Fruit fly (Drosophila melanogaster) whole organism, adult: ENCODE data around the gene CG11095.
A peak's percentile ranks its signal among the peaks of the same experiment; 100 is the strongest.

Source experiments
- CG12768 ChIP-seq: fragments of 200-800 bp; sonication (Bioruptor generic); optimal IDR thresholded peaks from 2 replicates; lab custom pipeline; 2017; ENCODE audit warnings: missing biosample characterization, missing genetic modification characterization, mild to moderate bottlenecking, moderate library complexity, missing genetic modification reagents
- CG33017 ChIP-seq: fragments of 200-800 bp; sonication (Bioruptor generic); optimal IDR thresholded peaks from 2 replicates; lab custom pipeline; 2018; ENCODE audit warnings: missing biosample characterization, mild to moderate bottlenecking, missing genetic modification characterization, moderate library complexity
- CG7101 ChIP-seq: fragments of 200-800 bp; sonication (Bioruptor generic); optimal IDR thresholded peaks from 2 replicates; lab custom pipeline; 2018; ENCODE audit warnings: missing biosample characterization, mild to moderate bottlenecking, missing genetic modification characterization, moderate library complexity
- bab1 ChIP-seq: fragments of 200-800 bp; sonication (Bioruptor generic); optimal IDR thresholded peaks from 3 replicates; lab custom pipeline; 2019; ENCODE audit warnings: missing biosample characterization, mild to moderate bottlenecking, missing genetic modification characterization, moderate library complexity
- cic ChIP-seq: fragments of 200-800 bp; sonication (Bioruptor generic); optimal IDR thresholded peaks from 2 replicates; lab custom pipeline; 2017; ENCODE audit warnings: missing biosample characterization, mild to moderate bottlenecking, missing genetic modification characterization, moderate library complexity
- cnc ChIP-seq, 2 experiments: fragments of >200 bp; optimal IDR thresholded peaks; 2 replicates each; lab custom pipeline; 2017
- kay ChIP-seq: fragments of 200-800 bp; sonication (Bioruptor generic); peaks from one replicate; lab custom pipeline; 2016; ENCODE audit warnings: missing biosample characterization, missing genetic modification characterization, borderline replicate concordance
- pad ChIP-seq: fragments of 200-800 bp; sonication (Bioruptor generic); optimal IDR thresholded peaks from 3 replicates; lab custom pipeline; 2017; ENCODE audit warnings: missing biosample characterization, missing genetic modification characterization, mild to moderate bottlenecking, moderate library complexity, missing genetic modification reagents

dm6 chrX:13783958-13784907 lies 27.3 kb upstream of the CG11095 start:
- TF ChIP-seq CG12768 (peak; percentile 46), CG33017 (tag; lab: Kevin White, UChicago) (peak; percentile 21), CG7101 (tag; lab: Kevin White, UChicago) (peak; percentile 56), cnc (optimal IDR thresholded peaks at IDR 0.05; lab: Kevin White, UChicago) (no peak), pad (GFP tag; lab: Kevin White, UChicago) (peak; percentile 14), kay (GFP tag; lab: Kevin White, UChicago) (no peak), cic (GFP tag; lab: Kevin White, UChicago) (no peak), bab1 (peak; percentile 50)
